Fruit fly (Drosophila melanogaster) whole organism, embryonic: Measurements from ENCODE around the gene CG42512.
A peak's percentile ranks its signal among the peaks of the same experiment; 100 is the strongest.

Source experiments
- Ada2b ChIP-seq: fragments of 200-800 bp; sonication (Bioruptor generic); IDR thresholded peaks from 2 replicates; pipeline ENCODE4 v1.3.6; 2022; ENCODE audit warnings: missing biosample characterization, missing genetic modification characterization
- CG12219 ChIP-seq: fragments of 200-800 bp; sonication (Bioruptor generic); optimal IDR thresholded peaks from 3 replicates; lab custom pipeline; 2018; ENCODE audit warnings: missing biosample characterization, mild to moderate bottlenecking, missing genetic modification characterization
- CG12299 ChIP-seq: fragments of 200-800 bp; sonication (Bioruptor generic); optimal IDR thresholded peaks from 2 replicates; lab custom pipeline; 2018; ENCODE audit warnings: missing biosample characterization, mild to moderate bottlenecking, missing genetic modification characterization
- CG12769 ChIP-seq: fragments of 200-800 bp; sonication (Bioruptor generic); optimal IDR thresholded peaks from 2 replicates; lab custom pipeline; 2019; ENCODE audit warnings: missing biosample characterization, mild to moderate bottlenecking, missing genetic modification characterization, moderate library complexity
- CG14014 ChIP-seq: fragments of 200-800 bp; sonication (Bioruptor generic); IDR thresholded peaks from 2 replicates; pipeline ENCODE4 v1.3.6; 2022; ENCODE audit warnings: missing biosample characterization, missing genetic modification characterization
- CG14860 ChIP-seq: fragments of 200-800 bp; sonication (Bioruptor generic); IDR thresholded peaks from 3 replicates; pipeline ENCODE4 v1.3.6; 2022; ENCODE audit warnings: missing biosample characterization, missing genetic modification characterization; ENCODE audit not compliant: partially characterized antibody
- CG15514 ChIP-seq: fragments of 200-800 bp; sonication (Bioruptor generic); optimal IDR thresholded peaks from 3 replicates; lab custom pipeline; 2017; ENCODE audit warnings: missing biosample characterization, missing genetic modification characterization, mild to moderate bottlenecking, moderate library complexity, missing genetic modification reagents
- CG17385 ChIP-seq: fragments of 200-800 bp; sonication (Bioruptor generic); optimal IDR thresholded peaks from 3 replicates; lab custom pipeline; 2018; ENCODE audit warnings: missing biosample characterization, mild to moderate bottlenecking, missing genetic modification characterization
- CG1792 ChIP-seq: fragments of 200-800 bp; sonication (Bioruptor generic); optimal IDR thresholded peaks from 2 replicates; lab custom pipeline; 2016; ENCODE audit warnings: missing biosample characterization, missing genetic modification characterization
- CG18764 ChIP-seq: fragments of 200-800 bp; sonication (Bioruptor generic); optimal IDR thresholded peaks from 3 replicates; lab custom pipeline; 2016; ENCODE audit warnings: missing biosample characterization, missing genetic modification characterization
- CG2875 ChIP-seq: fragments of 200-800 bp; sonication (Bioruptor generic); optimal IDR thresholded peaks from 2 replicates; lab custom pipeline; 2017; ENCODE audit warnings: missing biosample characterization, mild to moderate bottlenecking, missing genetic modification characterization, missing genetic modification reagents
- CG32772 ChIP-seq: fragments of 200-800 bp; sonication (Bioruptor generic); IDR thresholded peaks from 2 replicates; pipeline ENCODE4 v1.3.6; 2022; ENCODE audit warnings: missing biosample characterization, missing genetic modification characterization
- CG7372 ChIP-seq: fragments of 200-800 bp; sonication (Bioruptor generic); IDR thresholded peaks from 2 replicates; pipeline ENCODE4 v1.3.6; 2022; ENCODE audit warnings: missing biosample characterization, missing genetic modification characterization
- CG7745 ChIP-seq: fragments of 200-800 bp; sonication (Bioruptor generic); optimal IDR thresholded peaks from 2 replicates; lab custom pipeline; 2018; ENCODE audit warnings: missing biosample characterization, mild to moderate bottlenecking, missing genetic modification characterization, moderate library complexity
- CG7963 ChIP-seq: fragments of 200-800 bp; sonication (Bioruptor generic); IDR thresholded peaks from 3 replicates; pipeline ENCODE4 v1.3.6; 2022; ENCODE audit warnings: missing biosample characterization, missing genetic modification characterization; ENCODE audit not compliant: partially characterized antibody
- CG8388 ChIP-seq: fragments of 200-800 bp; sonication (Bioruptor generic); optimal IDR thresholded peaks from 2 replicates; lab custom pipeline; 2019; ENCODE audit warnings: missing biosample characterization, mild to moderate bottlenecking, missing genetic modification characterization, moderate library complexity
- Deaf1 ChIP-seq: fragments of 200-800 bp; optimal IDR thresholded peaks from 3 replicates; lab custom pipeline; 2019; ENCODE audit warnings: missing biosample characterization, mild to moderate bottlenecking, missing genetic modification characterization, moderate library complexity
- Doc3 ChIP-seq: fragments of 200-800 bp; sonication (Bioruptor generic); IDR thresholded peaks from 3 replicates; pipeline ENCODE4 v1.3.6; 2022; ENCODE audit warnings: missing biosample characterization, missing genetic modification characterization; ENCODE audit not compliant: partially characterized antibody
- Dp ChIP-seq: fragments of 200-800 bp; sonication (Bioruptor generic); optimal IDR thresholded peaks from 2 replicates; lab custom pipeline; 2018; ENCODE audit warnings: missing biosample characterization, mild to moderate bottlenecking, missing genetic modification characterization, moderate library complexity
- E2f1 ChIP-seq: fragments of 200-800 bp; sonication (Bioruptor generic); IDR thresholded peaks from 2 replicates; pipeline ENCODE4 v1.3.6; 2022; ENCODE audit warnings: missing biosample characterization, missing genetic modification characterization
- ERR ChIP-seq: fragments of 200-800 bp; sonication (Bioruptor generic); optimal IDR thresholded peaks from 2 replicates; lab custom pipeline; 2016; ENCODE audit warnings: missing biosample characterization, missing genetic modification characterization
- H2.0 ChIP-seq: fragments of 200-800 bp; sonication (Bioruptor generic); IDR thresholded peaks from 2 replicates; pipeline ENCODE4 v1.3.6; 2022; ENCODE audit warnings: missing biosample characterization, missing genetic modification characterization
- Hmr ChIP-seq: fragments of 200-800 bp; sonication (Bioruptor generic); optimal IDR thresholded peaks from 3 replicates; lab custom pipeline; 2017; ENCODE audit warnings: mild to moderate bottlenecking, missing biosample characterization, missing genetic modification reagents, missing genetic modification characterization
- MTF-1 ChIP-seq: fragments of 200-800 bp; sonication (Bioruptor generic); optimal IDR thresholded peaks from 2 replicates; lab custom pipeline; 2018; ENCODE audit warnings: missing biosample characterization, mild to moderate bottlenecking, missing genetic modification characterization, borderline replicate concordance
- Nf-YC ChIP-seq: fragments of 200-800 bp; optimal IDR thresholded peaks from 3 replicates; lab custom pipeline; 2019; ENCODE audit warnings: missing biosample characterization, mild to moderate bottlenecking, missing genetic modification characterization, moderate library complexity
- Poxn ChIP-seq: fragments of 200-800 bp; sonication (Bioruptor generic); IDR thresholded peaks from 2 replicates; pipeline ENCODE4 v1.3.6; 2022; ENCODE audit warnings: missing biosample characterization, missing genetic modification characterization
- Rfx ChIP-seq: fragments of 200-800 bp; sonication (Bioruptor generic); IDR thresholded peaks from 2 replicates; pipeline ENCODE4 v1.3.6; 2022; ENCODE audit warnings: missing biosample characterization, missing genetic modification characterization
- Spps ChIP-seq: fragments of 200-800 bp; sonication (Bioruptor generic); optimal IDR thresholded peaks from 2 replicates; lab custom pipeline; 2018; ENCODE audit warnings: missing biosample characterization, mild to moderate bottlenecking, missing genetic modification characterization
- Ssrp ChIP-seq: fragments of 200-800 bp; sonication (Bioruptor generic); optimal IDR thresholded peaks from 2 replicates; lab custom pipeline; 2018; ENCODE audit warnings: missing biosample characterization, mild to moderate bottlenecking, missing genetic modification characterization, moderate library complexity
- YL-1 ChIP-seq: fragments of 200-800 bp; sonication (Bioruptor generic); optimal IDR thresholded peaks from 3 replicates; lab custom pipeline; 2017; ENCODE audit warnings: missing biosample characterization, mild to moderate bottlenecking, missing genetic modification characterization
- ab ChIP-seq: fragments of 200-800 bp; sonication (Bioruptor generic); optimal IDR thresholded peaks from 2 replicates; lab custom pipeline; 2016; ENCODE audit warnings: missing biosample characterization, missing genetic modification characterization
- ara ChIP-seq: fragments of 200-800 bp; sonication (Bioruptor generic); IDR thresholded peaks from 2 replicates; pipeline ENCODE4 v1.3.6; 2022; ENCODE audit warnings: missing biosample characterization, missing genetic modification characterization
- bab2 ChIP-seq: fragments of 200-800 bp; sonication (Bioruptor generic); optimal IDR thresholded peaks from 2 replicates; lab custom pipeline; 2016; ENCODE audit warnings: missing biosample characterization, missing genetic modification characterization
- btn ChIP-seq: fragments of 200-800 bp; sonication (Bioruptor generic); optimal IDR thresholded peaks from 2 replicates; lab custom pipeline; 2016; ENCODE audit warnings: missing biosample characterization, missing genetic modification characterization
- cwo ChIP-seq: fragments of 200-800 bp; sonication (Bioruptor generic); optimal IDR thresholded peaks from 3 replicates; lab custom pipeline; 2017; ENCODE audit warnings: missing biosample characterization, missing genetic modification characterization, mild to moderate bottlenecking, moderate library complexity, missing genetic modification reagents
- fru ChIP-seq: fragments of >200 bp; optimal IDR thresholded peaks from 2 replicates; lab custom pipeline; 2017
- ftz-f1 ChIP-seq: fragments of 200-800 bp; sonication (Bioruptor generic); optimal IDR thresholded peaks from 2 replicates; lab custom pipeline; 2016; ENCODE audit warnings: missing biosample characterization, missing genetic modification characterization
- gfzf ChIP-seq: fragments of 200-800 bp; sonication (Bioruptor generic); optimal IDR thresholded peaks from 2 replicates; lab custom pipeline; 2016; ENCODE audit warnings: missing biosample characterization, mild to moderate bottlenecking, missing genetic modification characterization, moderate library complexity
- grn ChIP-seq: fragments of 200-800 bp; sonication (Bioruptor generic); optimal IDR thresholded peaks from 3 replicates; lab custom pipeline; 2017; ENCODE audit warnings: missing biosample characterization, missing genetic modification characterization
- gro ChIP-seq: fragments of 200-800 bp; sonication (Bioruptor generic); optimal IDR thresholded peaks from 2 replicates; lab custom pipeline; 2016; ENCODE audit warnings: missing biosample characterization, missing genetic modification characterization
- inv ChIP-seq: fragments of 200-800 bp; sonication (Bioruptor generic); IDR thresholded peaks from 2 replicates; pipeline ENCODE4 v1.3.6; 2022; ENCODE audit warnings: missing biosample characterization, missing genetic modification characterization; ENCODE audit not compliant: partially characterized antibody
- lbe ChIP-seq: fragments of 200-800 bp; sonication (Bioruptor generic); optimal IDR thresholded peaks from 2 replicates; lab custom pipeline; 2016; ENCODE audit warnings: missing biosample characterization, mild to moderate bottlenecking, missing genetic modification characterization
- lmd ChIP-seq: fragments of 200-800 bp; sonication (Bioruptor generic); IDR thresholded peaks from 2 replicates; pipeline ENCODE4 v1.3.6; 2022; ENCODE audit warnings: missing biosample characterization, missing genetic modification characterization
- phol ChIP-seq: fragments of 200-800 bp; sonication (Bioruptor generic); optimal IDR thresholded peaks from 3 replicates; lab custom pipeline; 2018; ENCODE audit warnings: missing biosample characterization, mild to moderate bottlenecking, missing genetic modification characterization, moderate library complexity
- sc ChIP-seq, 3 experiments: fragments of >200 bp in 2 of 3; fragments of 200-800 bp in 1 of 3; sonication (Bioruptor generic) in 1 of 3; optimal IDR thresholded peaks; 2 replicates in 2 of 3; 3 replicates in 1 of 3; lab custom pipeline; 2017; ENCODE audit warnings: mild to moderate bottlenecking in 1 of 3, missing biosample characterization in 1 of 3, missing genetic modification characterization in 1 of 3, missing genetic modification reagents in 1 of 3
- so ChIP-seq: fragments of 200-800 bp; sonication (Bioruptor generic); IDR thresholded peaks from 3 replicates; pipeline ENCODE4 v1.3.6; 2022; ENCODE audit warnings: missing biosample characterization, missing genetic modification characterization
- stwl ChIP-seq: fragments of 200-800 bp; sonication (Bioruptor generic); optimal IDR thresholded peaks from 3 replicates; lab custom pipeline; 2018; ENCODE audit warnings: missing biosample characterization, mild to moderate bottlenecking, missing genetic modification characterization, moderate library complexity
- tio ChIP-seq: fragments of 200-800 bp; sonication (Bioruptor generic); optimal IDR thresholded peaks from 2 replicates; lab custom pipeline; 2017; ENCODE audit warnings: missing biosample characterization, missing genetic modification characterization, inconsistent platforms
- vfl ChIP-seq: fragments of 200-800 bp; sonication (Bioruptor generic); optimal IDR thresholded peaks from 2 replicates; lab custom pipeline; 2016; ENCODE audit warnings: missing biosample characterization, missing genetic modification characterization
- vnd ChIP-seq: fragments of 200-800 bp; sonication (Bioruptor generic); IDR thresholded peaks from 3 replicates; pipeline ENCODE4 v1.3.6; 2022; ENCODE audit warnings: missing biosample characterization, missing genetic modification characterization; ENCODE audit not compliant: partially characterized antibody
- wor ChIP-seq: fragments of 200-800 bp; sonication (Bioruptor generic); IDR thresholded peaks from 2 replicates; pipeline ENCODE4 v1.3.6; 2022; ENCODE audit warnings: missing biosample characterization, missing genetic modification characterization
- zen ChIP-seq: fragments of 200-800 bp; sonication (Bioruptor generic); optimal IDR thresholded peaks from 3 replicates; lab custom pipeline; 2018; ENCODE audit warnings: missing biosample characterization, mild to moderate bottlenecking, missing genetic modification characterization, moderate library complexity

The CG42512 gene

DNA sequence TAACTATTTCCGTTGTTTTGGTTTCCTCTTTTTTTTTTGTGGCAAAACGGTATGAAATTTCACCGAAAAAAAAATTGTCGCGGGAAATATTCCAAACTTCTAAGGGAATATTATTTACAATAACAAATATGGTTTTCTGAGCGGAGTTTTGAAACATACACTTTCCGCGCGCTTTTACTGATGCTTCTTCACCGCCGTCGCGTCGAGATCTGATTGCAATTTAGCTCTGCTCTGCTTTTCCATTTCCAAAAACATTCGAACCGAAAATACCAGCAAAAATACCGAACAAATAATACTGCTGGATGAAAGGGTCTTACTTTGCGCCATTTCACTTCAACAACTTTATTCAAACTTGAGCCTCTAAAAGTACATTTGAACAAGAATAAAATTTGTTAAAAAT lies 43.8 kb downstream of the CG42512 start, which contains the start of gene Septin4 (continued):
- TF ChIP-seq Hmr (GFP tag; lab: Kevin White, UChicago): no peak
- TF ChIP-seq H2.0 (GFP tag; lab: Robert Waterston, UW): no peak
- TF ChIP-seq Nf-YC: no peak
- peak; percentile 32 for TF ChIP-seq CG17385 (GFP tag; lab: Kevin White, UChicago)
- TF ChIP-seq CG14860 (GFP tag; lab: Robert Waterston, UW): no peak
- no peak for TF ChIP-seq Ssrp (tag; lab: Kevin White, UChicago)
- TF ChIP-seq fru (lab: Kevin White, UChicago): no peak
- no peak for TF ChIP-seq Doc3
- no peak for TF ChIP-seq E2f1 (GFP tag; lab: Robert Waterston, UW)
- TF ChIP-seq CG12219 (GFP tag; lab: Kevin White, UChicago): no peak
- TF ChIP-seq MTF-1: no peak
- no peak for TF ChIP-seq sc (optimal IDR thresholded peaks at IDR 0.05; lab: Kevin White, UChicago)
- TF ChIP-seq sc (GFP tag; optimal IDR thresholded peaks at IDR 0.05; lab: Kevin White, UChicago): no peak
- TF ChIP-seq ara (GFP tag; lab: Robert Waterston, UW): no peak
- TF ChIP-seq inv (GFP tag; lab: Robert Waterston, UW): no peak
- no peak for TF ChIP-seq CG8388 (GFP tag; lab: Kevin White, UChicago)
- no peak for TF ChIP-seq Deaf1 (tag; lab: Kevin White, UChicago)
- no peak for TF ChIP-seq CG14014 (GFP tag; lab: Robert Waterston, UW)
- TF ChIP-seq CG12299 (tag; lab: Kevin White, UChicago): no peak
- no peak for TF ChIP-seq ERR
- no peak for TF ChIP-seq CG2875 (GFP tag; lab: Kevin White, UChicago)
- TF ChIP-seq vfl: no peak
- no peak for TF ChIP-seq Poxn (GFP tag; lab: Robert Waterston, UW)
- TF ChIP-seq vnd (GFP tag; lab: Robert Waterston, UW): no peak
- no peak for TF ChIP-seq CG7745
- no peak for TF ChIP-seq grn
- no peak for TF ChIP-seq wor
- TF ChIP-seq Ada2b (GFP tag; lab: Robert Waterston, UW): no peak
- peak; percentile 65 for TF ChIP-seq Dp (GFP tag; lab: Kevin White, UChicago)
- no peak for TF ChIP-seq btn
- TF ChIP-seq ftz-f1 (GFP tag; lab: Kevin White, UChicago): no peak
- no peak for TF ChIP-seq CG7963
- TF ChIP-seq CG18764 (GFP tag; lab: Kevin White, UChicago): no peak
- no peak for TF ChIP-seq Rfx (GFP tag; lab: Robert Waterston, UW)
- no peak for TF ChIP-seq CG1792 (GFP tag; lab: Kevin White, UChicago)
- no peak for TF ChIP-seq gro (GFP tag; lab: Kevin White, UChicago)
- no peak for TF ChIP-seq Spps (tag; lab: Kevin White, UChicago)
- no peak for TF ChIP-seq lmd (GFP tag; lab: Robert Waterston, UW)

DNA sequence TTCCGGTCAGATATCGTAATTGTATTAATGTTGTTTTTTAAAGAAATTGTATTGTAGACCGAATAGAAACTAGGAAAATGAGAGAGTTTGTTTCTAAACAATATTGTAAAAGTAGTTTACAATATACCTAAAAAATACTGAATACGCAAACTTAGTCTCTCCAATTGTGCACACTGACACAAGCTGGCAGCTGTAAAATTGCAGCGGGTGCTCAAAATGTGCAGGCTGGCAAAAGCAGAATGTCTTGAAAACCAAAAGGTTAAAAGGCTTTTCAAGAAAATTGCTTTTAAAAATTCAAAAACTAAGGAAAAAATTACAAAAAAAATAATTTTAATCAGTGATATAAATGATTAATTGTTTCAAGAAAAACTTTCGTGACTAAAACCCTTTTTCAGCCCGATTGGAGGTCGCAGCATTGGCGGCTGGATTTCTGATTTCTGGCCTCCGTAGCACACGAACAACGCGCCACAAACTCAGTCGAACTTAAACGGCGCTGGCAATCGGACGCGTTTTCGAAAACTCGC lies 44.5 kb downstream of the CG42512 start, which contains the start of gene CG4678:
CG4678 (plus strand) TSS at position 474 of the 524 bp plus-strand sequence.
- peak; percentile 24 for TF ChIP-seq CG15514 (GFP tag; lab: Kevin White, UChicago)
- TF ChIP-seq zen: no peak
- peak; percentile 90 for TF ChIP-seq stwl (tag; lab: Kevin White, UChicago)
- no peak for TF ChIP-seq CG12769 (tag; lab: Kevin White, UChicago)
- no peak for TF ChIP-seq bab2 (GFP tag; lab: Kevin White, UChicago)
- TF ChIP-seq gfzf (GFP tag; lab: Kevin White, UChicago): peak; percentile 72
- TF ChIP-seq tio (GFP tag; lab: Kevin White, UChicago): no peak
- no peak for TF ChIP-seq ab (GFP tag; lab: Kevin White, UChicago)
- peak; percentile 19 for TF ChIP-seq phol (tag; lab: Kevin White, UChicago)
- TF ChIP-seq so (GFP tag; lab: Robert Waterston, UW): no peak
- TF ChIP-seq Hmr (GFP tag; lab: Kevin White, UChicago): no peak
- no peak for TF ChIP-seq lbe (GFP tag; lab: Kevin White, UChicago)
- no peak for TF ChIP-seq cwo (GFP tag; lab: Kevin White, UChicago)
- TF ChIP-seq CG32772: no peak
- TF ChIP-seq CG7372 (GFP tag; lab: Robert Waterston, UW): no peak
- no peak for TF ChIP-seq YL-1
